Worm (Caenorhabditis elegans): Measurements from ENCODE around the gene Y70G10A.4.

DNA sequence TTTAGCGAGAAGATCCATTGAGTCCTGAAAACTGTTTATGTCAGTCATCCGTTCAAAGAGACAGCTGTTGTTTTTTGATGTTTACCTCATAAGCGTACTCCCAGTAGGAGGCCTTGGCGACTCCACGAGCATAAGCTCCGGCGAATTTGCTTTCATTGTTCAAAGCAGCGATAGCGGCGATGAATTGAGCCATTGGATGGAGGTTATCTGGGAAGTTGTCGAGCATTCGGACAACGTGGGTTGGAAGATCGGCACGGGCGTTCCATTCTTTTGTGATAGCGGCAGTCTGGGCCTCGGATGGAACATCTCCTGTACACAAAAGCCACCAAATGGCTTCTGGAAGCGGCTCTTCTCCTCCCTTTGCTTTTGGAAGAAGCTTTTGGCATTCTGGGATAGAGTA, 6.1 kb upstream of the Y70G10A.4 start:
- TF ChIP-seq dao-5 (tag; optimal IDR thresholded peaks at IDR 0.05) (no peak), him-1 (tag; optimal IDR thresholded peaks at IDR 0.05) (no peak), W03F9.2 (tag; optimal IDR thresholded peaks at IDR 0.05) (no peak)

Measured in whole organism, L4/young adult.